Worm (Caenorhabditis elegans) whole organism, midembryonic: ENCODE measurements around the gene C36C5.12.

Experiments
- cog-1 ChIP-seq: sonication (generic microtip); optimal IDR thresholded peaks from 2 replicates; lab custom pipeline; 2016; ENCODE audit warnings: missing genetic modification characterization, missing compliant biosample characterization
- ref-1 ChIP-seq: fragments of 200-800 bp; sonication (Bioruptor generic); conservative IDR thresholded peaks from 2 replicates; pipeline ENCODE4 v1.3.6; 2022; ENCODE audit warnings: missing genetic modification reagents, missing genetic modification characterization, missing compliant biosample characterization

- no peak for TF ChIP-seq ref-1
- no peak for TF ChIP-seq cog-1 (tag; lab: Kevin White, UChicago)
Observed at ce11 chrV:3169838-3170237, 10.7 kb upstream of the C36C5.12 start, which contains the start of gene srbc-6.
